Worm (Caenorhabditis elegans) whole organism, L4 larva: ENCODE measurements around the gene inx-3.

Experiments
- D1046.2 ChIP-seq: fragments of 200-800 bp; sonication (Bioruptor generic); IDR thresholded peaks from 2 replicates; pipeline ENCODE4 v1.3.6; 2022; ENCODE audit warnings: missing genetic modification characterization, missing compliant biosample characterization
- T20F7.1 ChIP-seq: fragments of 200-800 bp; sonication (Bioruptor generic); optimal IDR thresholded peaks from 2 replicates; lab custom pipeline; 2018; ENCODE audit warnings: mild to moderate bottlenecking, missing genetic modification characterization, missing compliant biosample characterization
- ZK546.5 ChIP-seq, 2 experiments: sonication (generic microtip); optimal IDR thresholded peaks; 2 replicates each; lab custom pipeline; 2017; ENCODE audit warnings: missing biosample characterization in 2 of 2, missing genetic modification characterization in 2 of 2
- aha-1 ChIP-seq: fragments of 150-350 bp; peaks from one replicate; lab custom pipeline; 2014; ENCODE audit warnings: missing biosample characterization, missing genetic modification characterization
- ces-1 ChIP-seq: fragments of 150-350 bp; sonication (generic microtip); optimal IDR thresholded peaks from 4 replicates; lab custom pipeline; 2014; ENCODE audit warnings: missing biosample characterization, missing genetic modification reagents, missing genetic modification characterization
- ctbp-1 ChIP-seq: fragments of 200-800 bp; sonication (Bioruptor generic); IDR thresholded peaks from 2 replicates; pipeline ENCODE4 v1.3.6; 2022; ENCODE audit warnings: missing genetic modification reagents, missing genetic modification characterization, missing compliant biosample characterization
- daf-16 ChIP-seq, 3 experiments: sonication (generic microtip); optimal IDR thresholded peaks; 2 replicates each; lab custom pipeline; 2016 to 2017; ENCODE audit warnings: missing genetic modification characterization in 3 of 3, missing genetic modification reagents in 3 of 3, mild to moderate bottlenecking in 2 of 3, missing compliant biosample characterization in 2 of 3, missing biosample characterization in 1 of 3, moderate library complexity in 1 of 3
- dmd-6 ChIP-seq: fragments of 200-800 bp; sonication (Bioruptor generic); IDR thresholded peaks from 2 replicates; pipeline ENCODE4 v1.3.6; 2022; ENCODE audit warnings: missing genetic modification reagents, missing genetic modification characterization, missing compliant biosample characterization
- dpl-1 ChIP-seq: fragments of 150-350 bp; optimal IDR thresholded peaks from 2 replicates; lab custom pipeline; 2014; ENCODE audit warnings: missing biosample characterization, missing genetic modification reagents, missing genetic modification characterization
- duxl-1 ChIP-seq: sonication (generic microtip); optimal IDR thresholded peaks from 2 replicates; lab custom pipeline; 2016; ENCODE audit warnings: mild to moderate bottlenecking, missing genetic modification characterization, moderate library complexity, missing compliant biosample characterization; ENCODE audit not compliant: poor library complexity
- dve-1 ChIP-seq: sonication (generic microtip); optimal IDR thresholded peaks from 2 replicates; lab custom pipeline; 2017; ENCODE audit warnings: antibody characterized with exemption, mild to moderate bottlenecking, missing genetic modification characterization, missing compliant biosample characterization; ENCODE audit not compliant: insufficient read depth
- fos-1 ChIP-seq: fragments of 150-350 bp; optimal IDR thresholded peaks from 2 replicates; lab custom pipeline; 2014; ENCODE audit warnings: missing biosample characterization, missing genetic modification characterization
- hif-1 ChIP-seq, 2 experiments: sonication (generic microtip); optimal IDR thresholded peaks; 2 replicates each; lab custom pipeline; 2016 to 2017; ENCODE audit warnings: missing compliant biosample characterization in 2 of 2, missing genetic modification characterization in 2 of 2, missing genetic modification reagents in 2 of 2, missing genotype in 2 of 2, mild to moderate bottlenecking in 1 of 2
- hlh-11 ChIP-seq: fragments of 200-800 bp; sonication (Bioruptor generic); optimal IDR thresholded peaks from 2 replicates; lab custom pipeline; 2018; ENCODE audit warnings: mild to moderate bottlenecking, missing genetic modification characterization, missing compliant biosample characterization
- hlh-30 ChIP-seq: sonication (generic microtip); optimal IDR thresholded peaks from 2 replicates; lab custom pipeline; 2017; ENCODE audit warnings: antibody characterized with exemption, mild to moderate bottlenecking, missing genetic modification characterization, missing compliant biosample characterization; ENCODE audit not compliant: insufficient read depth
- lin-1 ChIP-seq: fragments of 200-800 bp; sonication (Bioruptor generic); IDR thresholded peaks from 2 replicates; pipeline ENCODE4 v1.3.6; 2022; ENCODE audit warnings: missing genetic modification reagents, missing genetic modification characterization, missing compliant biosample characterization
- lin-15B ChIP-seq: fragments of 150-350 bp; sonication (generic microtip); optimal IDR thresholded peaks from 3 replicates; lab custom pipeline; 2014; ENCODE audit warnings: missing biosample characterization, missing genetic modification characterization
- lin-38 ChIP-seq: fragments of 200-800 bp; sonication (Bioruptor generic); IDR thresholded peaks from 2 replicates; pipeline ENCODE4 v1.3.6; 2022; ENCODE audit warnings: missing genetic modification reagents, missing genetic modification characterization, missing compliant biosample characterization
- madf-5 ChIP-seq, 2 experiments: fragments of 200-800 bp; sonication (Bioruptor generic); IDR thresholded peaks; 2 replicates each; pipeline ENCODE4 v1.3.6; 2022; ENCODE audit warnings: missing compliant biosample characterization in 2 of 2, missing genetic modification characterization in 2 of 2
- mdl-1 ChIP-seq, 2 experiments: fragments of 150-350 bp in 1 of 2; sonication (generic microtip) in 1 of 2; optimal IDR thresholded peaks; 2 replicates each; lab custom pipeline; 2014 to 2017; ENCODE audit warnings: missing biosample characterization in 2 of 2, missing genetic modification characterization in 2 of 2
- mdt-29 ChIP-seq: fragments of 200-800 bp; sonication (Bioruptor generic); IDR thresholded peaks from 2 replicates; pipeline ENCODE4 v1.3.6; 2022; ENCODE audit warnings: missing genetic modification reagents, missing genetic modification characterization, missing compliant biosample characterization
- mep-1 ChIP-seq: fragments of 150-350 bp; sonication (generic microtip); optimal IDR thresholded peaks from 3 replicates; lab custom pipeline; 2014; ENCODE audit warnings: missing biosample characterization, missing genetic modification characterization
- mxl-2 ChIP-seq: fragments of 200-800 bp; sonication (Bioruptor generic); conservative IDR thresholded peaks from 2 replicates; pipeline ENCODE4 v1.3.6; 2022; ENCODE audit warnings: missing genetic modification reagents, missing genetic modification characterization, missing compliant biosample characterization
- nhr-102 ChIP-seq: sonication (generic microtip); optimal IDR thresholded peaks from 2 replicates; lab custom pipeline; 2016; ENCODE audit warnings: mild to moderate bottlenecking, missing genetic modification characterization, moderate library complexity, missing compliant biosample characterization
- nhr-11 ChIP-seq: fragments of 150-350 bp; optimal IDR thresholded peaks from 2 replicates; lab custom pipeline; 2014; ENCODE audit warnings: missing biosample characterization, missing genetic modification characterization
- nhr-237 ChIP-seq: sonication (generic microtip); optimal IDR thresholded peaks from 2 replicates; lab custom pipeline; 2017; ENCODE audit warnings: missing biosample characterization, missing genetic modification characterization
- nhr-25 ChIP-seq: sonication (generic microtip); optimal IDR thresholded peaks from 2 replicates; lab custom pipeline; 2017; ENCODE audit warnings: missing genetic modification characterization, mild to moderate bottlenecking, missing compliant biosample characterization, antibody characterized with exemption, moderate library complexity, borderline replicate concordance; ENCODE audit not compliant: insufficient read depth
- nhr-28 ChIP-seq: fragments of 150-350 bp; optimal IDR thresholded peaks from 2 replicates; lab custom pipeline; 2014; ENCODE audit warnings: missing biosample characterization, missing genetic modification characterization
- nhr-41 ChIP-seq: fragments of 200-800 bp; sonication (Bioruptor generic); IDR thresholded peaks from 2 replicates; pipeline ENCODE4 v1.3.6; 2022; ENCODE audit warnings: missing genetic modification reagents, missing genetic modification characterization, missing compliant biosample characterization
- nhr-48 ChIP-seq: sonication (generic microtip); optimal IDR thresholded peaks from 2 replicates; lab custom pipeline; 2016; ENCODE audit warnings: mild to moderate bottlenecking, missing genetic modification characterization, missing compliant biosample characterization
- nhr-76 ChIP-seq: fragments of 150-350 bp; optimal IDR thresholded peaks from 2 replicates; lab custom pipeline; 2014; ENCODE audit warnings: missing biosample characterization, missing genetic modification characterization
- pha-4 ChIP-seq, 2 experiments: fragments of 150-350 bp in 1 of 2; fragments of 200-800 bp in 1 of 2; sonication (Bioruptor generic) in 1 of 2; IDR thresholded peaks in 1 of 2; optimal IDR thresholded peaks in 1 of 2; 2 replicates each; pipeline versions ENCODE4 v1.3.6 to Lab custom; 2014 to 2022; ENCODE audit warnings: missing genetic modification characterization in 2 of 2, missing genetic modification reagents in 2 of 2, missing biosample characterization in 1 of 2, missing compliant biosample characterization in 1 of 2
- pqm-1 ChIP-seq: sonication (generic microtip); optimal IDR thresholded peaks from 2 replicates; lab custom pipeline; 2017; ENCODE audit warnings: missing biosample characterization, missing genetic modification characterization
- rbr-2 ChIP-seq: sonication (generic microtip); optimal IDR thresholded peaks from 2 replicates; lab custom pipeline; 2016; ENCODE audit warnings: missing genotype, missing genetic modification characterization, missing compliant biosample characterization
- snpc-1.2 ChIP-seq: fragments of 200-800 bp; sonication (Bioruptor generic); IDR thresholded peaks from 2 replicates; pipeline ENCODE4 v1.3.6; 2022; ENCODE audit warnings: missing genetic modification reagents, missing genetic modification characterization, missing compliant biosample characterization
- snpc-4 ChIP-seq: fragments of 150-350 bp; optimal IDR thresholded peaks from 2 replicates; lab custom pipeline; 2014; ENCODE audit warnings: missing biosample characterization, missing genetic modification characterization
- spr-1 ChIP-seq: sonication (generic microtip); optimal IDR thresholded peaks from 2 replicates; lab custom pipeline; 2016; ENCODE audit warnings: mild to moderate bottlenecking, missing genetic modification characterization, missing compliant biosample characterization
- spr-3 ChIP-seq: fragments of 200-800 bp; sonication (Bioruptor generic); optimal IDR thresholded peaks from 2 replicates; lab custom pipeline; 2018; ENCODE audit warnings: mild to moderate bottlenecking, missing genetic modification characterization, missing compliant biosample characterization
- tra-1 ChIP-seq: fragments of 200-800 bp; sonication (Bioruptor generic); IDR thresholded peaks from 2 replicates; pipeline ENCODE4 v1.3.6; 2022; ENCODE audit warnings: missing genetic modification reagents, missing genetic modification characterization, missing compliant biosample characterization
- unc-62 ChIP-seq, 3 experiments: fragments of 150-350 bp in 1 of 3; sonication (generic microtip); optimal IDR thresholded peaks in 2 of 3; peaks in 1 of 3; 1 replicate in 1 of 3; 2 replicates in 2 of 3; lab custom pipeline; 2014 to 2017; ENCODE audit warnings: missing biosample characterization in 3 of 3, missing genetic modification characterization in 3 of 3, missing genetic modification reagents in 3 of 3, missing genotype in 1 of 3
- zip-11 ChIP-seq: fragments of 200-800 bp; sonication (Bioruptor generic); IDR thresholded peaks from 2 replicates; pipeline ENCODE4 v1.3.6; 2022; ENCODE audit warnings: missing genetic modification characterization, missing compliant biosample characterization
- ztf-7 ChIP-seq: fragments of 150-350 bp; optimal IDR thresholded peaks from 2 replicates; lab custom pipeline; 2014; ENCODE audit warnings: missing biosample characterization, missing genetic modification characterization

inx-3 gene

ce11 chrX:6022469-6022868, 26.5 kb downstream of the inx-3 start, which contains the start of gene lelo-3:
lelo-3 (minus strand) TSS chrX:6022569.
- no peak for TF ChIP-seq lin-38 (GFP tag; lab: Robert Waterston, UW)
- TF ChIP-seq aha-1 (tag; lab: Kevin White, UChicago) = no peak
- TF ChIP-seq dpl-1 (GFP tag; lab: Kevin White, UChicago) = no peak

ce11 chrX:6024977-6025376, 29.0 kb downstream of the inx-3 start:
- TF ChIP-seq ctbp-1 (GFP tag; lab: Robert Waterston, UW) = no peak
- TF ChIP-seq mdt-29 (GFP tag; lab: Robert Waterston, UW) = no peak
- TF ChIP-seq zip-11 (GFP tag; lab: Robert Waterston, UW) = no peak
- no peak for TF ChIP-seq nhr-25 (tag; lab: Kevin White, UChicago)
- TF ChIP-seq spr-1 (tag; lab: Kevin White, UChicago) = no peak
- TF ChIP-seq lin-15B (tag; lab: Kevin White, UChicago) = no peak
- no peak for TF ChIP-seq ztf-7
- peak; percentile 64 for TF ChIP-seq dve-1 (tag; lab: Kevin White, UChicago)
- no peak for TF ChIP-seq madf-5 (GFP tag; IDR thresholded peaks at IDR 0.05; lab: Robert Waterston, UW)
- TF ChIP-seq hlh-11 (tag; lab: Kevin White, UChicago) = peak; percentile 82
- no peak for TF ChIP-seq snpc-1.2 (GFP tag; lab: Robert Waterston, UW)
- TF ChIP-seq rbr-2 (tag; lab: Kevin White, UChicago) = no peak
- no peak for TF ChIP-seq T20F7.1
- TF ChIP-seq pha-4 (GFP tag; IDR thresholded peaks at IDR 0.05; lab: Robert Waterston, UW) = no peak
- no peak for TF ChIP-seq pha-4 (tag; optimal IDR thresholded peaks at IDR 0.05; lab: Kevin White, UChicago)
- 0 out of 2 replicates have a peak, but pooled peaks have one; percentile 32 for TF ChIP-seq lin-1
- TF ChIP-seq nhr-76 (tag; lab: Kevin White, UChicago) = no peak
- TF ChIP-seq dmd-6 = peak; percentile 82
- no peak for TF ChIP-seq mxl-2 (GFP tag; lab: Robert Waterston, UW)
- TF ChIP-seq spr-3 (GFP tag; lab: Kevin White, UChicago) = no peak
- TF ChIP-seq D1046.2 = no peak
- TF ChIP-seq hif-1 (tag; optimal IDR thresholded peaks at IDR 0.05; lab: Kevin White, UChicago) = no peak
- no peak for TF ChIP-seq duxl-1 (tag; lab: Kevin White, UChicago)
- peak in 1 of 2 experiments; percentile 6 for TF ChIP-seq mdl-1 (tag; optimal IDR thresholded peaks at IDR 0.05; lab: Kevin White, UChicago)
- no peak for TF ChIP-seq daf-16 (GFP tag; optimal IDR thresholded peaks at IDR 0.05; lab: Kevin White, UChicago)
- TF ChIP-seq daf-16 (tag; optimal IDR thresholded peaks at IDR 0.05; lab: Kevin White, UChicago) = peak; percentile 90
- TF ChIP-seq nhr-28 = peak; percentile 38
- no peak for TF ChIP-seq nhr-41 (GFP tag; lab: Robert Waterston, UW)
- no peak for TF ChIP-seq fos-1 (tag; lab: Kevin White, UChicago)
- peak; percentile 18 for TF ChIP-seq mep-1
- TF ChIP-seq snpc-4 = no peak
- TF ChIP-seq nhr-48 (tag; lab: Kevin White, UChicago) = peak; percentile 67
- peak; percentile 76 for TF ChIP-seq aha-1 (tag; lab: Kevin White, UChicago)
- no peak for TF ChIP-seq nhr-237 (tag; lab: Kevin White, UChicago)
- peak in 1 of 2 experiments; percentile 58 for TF ChIP-seq unc-62 (GFP tag; optimal IDR thresholded peaks at IDR 0.05 in 1 of 2; lab: Kevin White, UChicago)
- TF ChIP-seq unc-62 (tag; optimal IDR thresholded peaks at IDR 0.05; lab: Kevin White, UChicago) = no peak
- TF ChIP-seq tra-1 (GFP tag; lab: Robert Waterston, UW) = peak; percentile 39; the same call in 1 of the 2 replicates
- TF ChIP-seq ces-1 (GFP tag; lab: Kevin White, UChicago) = no peak
- peak; percentile 15 for TF ChIP-seq nhr-102 (tag; lab: Kevin White, UChicago)
- TF ChIP-seq hlh-30 (tag; lab: Kevin White, UChicago) = peak; percentile 71
- no peak for TF ChIP-seq ZK546.5 (tag; optimal IDR thresholded peaks at IDR 0.05; lab: Kevin White, UChicago)
- TF ChIP-seq nhr-11 (tag; lab: Kevin White, UChicago) = no peak
- peak; percentile 30 for TF ChIP-seq pqm-1 (tag; lab: Kevin White, UChicago)
- TF ChIP-seq dpl-1 (GFP tag; lab: Kevin White, UChicago) = no peak
- TF ChIP-seq, all 104 proteins: peak for 15
